Fruit fly (Drosophila melanogaster) whole organism, embryonic: ENCODE data around the gene cdi.

ENCODE experiments used
- Ada2b ChIP-seq: fragments of 200-800 bp; sonication (Bioruptor generic); IDR thresholded peaks from 2 replicates; pipeline ENCODE4 v1.3.6; 2022; ENCODE audit warnings: missing biosample characterization, missing genetic modification characterization
- Atf3 ChIP-seq: fragments of 200-800 bp; sonication (Bioruptor generic); optimal IDR thresholded peaks from 3 replicates; lab custom pipeline; 2016; ENCODE audit warnings: missing biosample characterization, missing genetic modification characterization
- CG10654 ChIP-seq: fragments of 200-800 bp; sonication (Bioruptor generic); optimal IDR thresholded peaks from 2 replicates; lab custom pipeline; 2016; ENCODE audit warnings: missing biosample characterization, missing genetic modification characterization
- CG12104 ChIP-seq: fragments of 200-800 bp; sonication (Bioruptor generic); optimal IDR thresholded peaks from 3 replicates; lab custom pipeline; 2016; ENCODE audit warnings: missing biosample characterization, missing genetic modification characterization
- CG12236 ChIP-seq: fragments of 200-800 bp; sonication (Bioruptor generic); optimal IDR thresholded peaks from 2 replicates; lab custom pipeline; 2016; ENCODE audit warnings: missing biosample characterization, missing genetic modification characterization
- CG13287 ChIP-seq: fragments of 200-800 bp; sonication (Bioruptor generic); IDR thresholded peaks from 2 replicates; pipeline ENCODE4 v1.3.6; 2022; ENCODE audit warnings: missing biosample characterization, missing genetic modification characterization; ENCODE audit not compliant: partially characterized antibody
- CG14667 ChIP-seq: fragments of 200-800 bp; sonication (Bioruptor generic); IDR thresholded peaks from 2 replicates; pipeline ENCODE4 v1.3.6; 2022; ENCODE audit warnings: missing biosample characterization, missing genetic modification characterization
- CG17186 ChIP-seq: fragments of 200-800 bp; sonication (Bioruptor generic); optimal IDR thresholded peaks from 3 replicates; lab custom pipeline; 2017; ENCODE audit warnings: missing biosample characterization, missing genetic modification reagents, missing genetic modification characterization
- CG3065 ChIP-seq: fragments of 200-800 bp; sonication (Bioruptor generic); optimal IDR thresholded peaks from 2 replicates; lab custom pipeline; 2016; ENCODE audit warnings: missing biosample characterization, missing genetic modification characterization
- CG31365 ChIP-seq: fragments of 200-800 bp; sonication (Bioruptor generic); optimal IDR thresholded peaks from 2 replicates; lab custom pipeline; 2018; ENCODE audit warnings: missing biosample characterization, mild to moderate bottlenecking, missing genetic modification characterization
- CG33213 ChIP-seq: fragments of 200-800 bp; sonication (Bioruptor generic); optimal IDR thresholded peaks from 3 replicates; lab custom pipeline; 2016; ENCODE audit warnings: missing biosample characterization, missing genetic modification characterization
- CG34224 ChIP-seq: fragments of 200-800 bp; sonication (Bioruptor generic); IDR thresholded peaks from 3 replicates; pipeline ENCODE4 v1.3.6; 2022; ENCODE audit warnings: missing biosample characterization, missing genetic modification characterization; ENCODE audit not compliant: partially characterized antibody
- CG3838 ChIP-seq: fragments of 200-800 bp; sonication (Bioruptor generic); optimal IDR thresholded peaks from 3 replicates; lab custom pipeline; 2016; ENCODE audit warnings: missing biosample characterization, missing genetic modification characterization
- CG3847 ChIP-seq: fragments of 200-800 bp; sonication (Bioruptor generic); IDR thresholded peaks from 2 replicates; pipeline ENCODE4 v1.3.6; 2022; ENCODE audit warnings: missing biosample characterization, missing genetic modification characterization
- CG5245 ChIP-seq: fragments of 200-800 bp; sonication (Bioruptor generic); optimal IDR thresholded peaks from 3 replicates; lab custom pipeline; 2016; ENCODE audit warnings: missing biosample characterization, missing genetic modification characterization
- CG6272 ChIP-seq: fragments of 200-800 bp; sonication (Bioruptor generic); IDR thresholded peaks from 2 replicates; pipeline ENCODE4 v1.3.6; 2022; ENCODE audit warnings: missing biosample characterization, missing genetic modification characterization
- CG7745 ChIP-seq: fragments of 200-800 bp; sonication (Bioruptor generic); optimal IDR thresholded peaks from 2 replicates; lab custom pipeline; 2018; ENCODE audit warnings: missing biosample characterization, mild to moderate bottlenecking, missing genetic modification characterization, moderate library complexity
- CG7963 ChIP-seq: fragments of 200-800 bp; sonication (Bioruptor generic); IDR thresholded peaks from 3 replicates; pipeline ENCODE4 v1.3.6; 2022; ENCODE audit warnings: missing biosample characterization, missing genetic modification characterization; ENCODE audit not compliant: partially characterized antibody
- CG9932 ChIP-seq: fragments of 200-800 bp; sonication (Bioruptor generic); IDR thresholded peaks from 2 replicates; pipeline ENCODE4 v1.3.6; 2022; ENCODE audit warnings: missing biosample characterization, missing genetic modification characterization
- Doc2 ChIP-seq: fragments of 200-800 bp; sonication (Bioruptor generic); IDR thresholded peaks from 2 replicates; pipeline ENCODE4 v1.3.6; 2022; ENCODE audit warnings: missing biosample characterization, missing genetic modification characterization
- NfI ChIP-seq: fragments of 200-800 bp; sonication (Bioruptor generic); optimal IDR thresholded peaks from 3 replicates; lab custom pipeline; 2018; ENCODE audit warnings: missing biosample characterization, mild to moderate bottlenecking, missing genetic modification characterization, moderate library complexity
- Oli ChIP-seq: fragments of 200-800 bp; sonication (Bioruptor generic); optimal IDR thresholded peaks from 2 replicates; lab custom pipeline; 2018; ENCODE audit warnings: missing biosample characterization, mild to moderate bottlenecking, missing genetic modification characterization, moderate library complexity
- Spps ChIP-seq: fragments of 200-800 bp; sonication (Bioruptor generic); optimal IDR thresholded peaks from 2 replicates; lab custom pipeline; 2018; ENCODE audit warnings: missing biosample characterization, mild to moderate bottlenecking, missing genetic modification characterization
- Usf ChIP-seq: fragments of 200-800 bp; sonication (Bioruptor generic); optimal IDR thresholded peaks from 2 replicates; lab custom pipeline; 2017; ENCODE audit warnings: missing genotype, missing biosample characterization, missing genetic modification characterization
- bbx ChIP-seq: fragments of 200-800 bp; sonication (Bioruptor generic); IDR thresholded peaks from 2 replicates; pipeline ENCODE4 v1.3.6; 2022; ENCODE audit warnings: missing biosample characterization, missing genetic modification characterization; ENCODE audit not compliant: partially characterized antibody
- bcd ChIP-seq: fragments of 200-800 bp; sonication (Bioruptor generic); optimal IDR thresholded peaks from 2 replicates; lab custom pipeline; 2017; ENCODE audit warnings: missing biosample characterization, mild to moderate bottlenecking, missing genetic modification characterization
- caup ChIP-seq: fragments of 200-800 bp; sonication (Bioruptor generic); optimal IDR thresholded peaks from 3 replicates; lab custom pipeline; 2017; ENCODE audit warnings: missing biosample characterization, mild to moderate bottlenecking, missing genetic modification characterization, moderate library complexity; ENCODE audit not compliant: severe bottlenecking
- chn ChIP-seq: fragments of 200-800 bp; sonication (Bioruptor generic); optimal IDR thresholded peaks from 2 replicates; lab custom pipeline; 2016; ENCODE audit warnings: missing biosample characterization, missing genetic modification characterization
- dimm ChIP-seq: fragments of 200-800 bp; sonication (Bioruptor generic); IDR thresholded peaks from 2 replicates; pipeline ENCODE4 v1.3.6; 2022; ENCODE audit warnings: missing biosample characterization, missing genetic modification characterization
- disco-r ChIP-seq: fragments of 200-800 bp; sonication (Bioruptor generic); optimal IDR thresholded peaks from 2 replicates; lab custom pipeline; 2016; ENCODE audit warnings: missing biosample characterization, missing genetic modification characterization
- fd96Cb ChIP-seq: fragments of 200-800 bp; sonication (Bioruptor generic); optimal IDR thresholded peaks from 2 replicates; lab custom pipeline; 2018; ENCODE audit warnings: missing biosample characterization, mild to moderate bottlenecking, missing genetic modification characterization, moderate library complexity
- ind ChIP-seq: fragments of 200-800 bp; sonication (Bioruptor generic); optimal IDR thresholded peaks from 3 replicates; lab custom pipeline; 2016; ENCODE audit warnings: missing biosample characterization, missing genetic modification characterization
- jing ChIP-seq: fragments of 200-800 bp; sonication (Bioruptor generic); optimal IDR thresholded peaks from 2 replicates; lab custom pipeline; 2018; ENCODE audit warnings: missing biosample characterization, mild to moderate bottlenecking, missing genetic modification characterization
- klu ChIP-seq: fragments of 200-800 bp; sonication (Bioruptor generic); IDR thresholded peaks from 2 replicates; pipeline ENCODE4 v1.3.6; 2022; ENCODE audit warnings: missing biosample characterization, missing genetic modification characterization
- lov ChIP-seq, 2 experiments: fragments of 200-800 bp in 1 of 2; fragments of >200 bp in 1 of 2; sonication (Bioruptor generic) in 1 of 2; IDR thresholded peaks in 1 of 2; optimal IDR thresholded peaks in 1 of 2; 2 replicates in 1 of 2; 3 replicates in 1 of 2; pipeline versions ENCODE4 v1.3.6 to Lab custom; 2017 to 2022; ENCODE audit warnings: missing biosample characterization in 1 of 2, missing genetic modification characterization in 1 of 2
- org-1 ChIP-seq: fragments of 200-800 bp; sonication (Bioruptor generic); optimal IDR thresholded peaks from 2 replicates; lab custom pipeline; 2017; ENCODE audit warnings: missing biosample characterization, missing genetic modification characterization
- peb ChIP-seq: fragments of 200-800 bp; sonication (Bioruptor generic); IDR thresholded peaks from 2 replicates; pipeline ENCODE4 v1.3.6; 2022; ENCODE audit warnings: missing biosample characterization, missing genetic modification characterization
- pfk ChIP-seq: fragments of 200-800 bp; sonication (Bioruptor generic); optimal IDR thresholded peaks from 2 replicates; lab custom pipeline; 2018; ENCODE audit warnings: missing biosample characterization, mild to moderate bottlenecking, missing genetic modification characterization, moderate library complexity
- scrt ChIP-seq: fragments of 200-800 bp; sonication (Bioruptor generic); optimal IDR thresholded peaks from 2 replicates; lab custom pipeline; 2018; ENCODE audit warnings: missing biosample characterization, mild to moderate bottlenecking, missing genetic modification characterization, moderate library complexity
- sd ChIP-seq: fragments of 200-800 bp; sonication (Bioruptor generic); optimal IDR thresholded peaks from 3 replicates; lab custom pipeline; 2018; ENCODE audit warnings: missing biosample characterization, mild to moderate bottlenecking, missing genetic modification characterization, moderate library complexity
- slbo ChIP-seq: fragments of 200-800 bp; sonication (Bioruptor generic); IDR thresholded peaks from 2 replicates; pipeline ENCODE4 v1.3.6; 2022; ENCODE audit warnings: missing biosample characterization, missing genetic modification characterization
- slou ChIP-seq: fragments of 200-800 bp; sonication (Bioruptor generic); optimal IDR thresholded peaks from 3 replicates; lab custom pipeline; 2016; ENCODE audit warnings: missing biosample characterization, missing genetic modification characterization
- ssp ChIP-seq: fragments of 200-800 bp; sonication (Bioruptor generic); IDR thresholded peaks from 2 replicates; pipeline ENCODE4 v1.3.6; 2022; ENCODE audit warnings: missing biosample characterization, missing genetic modification characterization
- vfl ChIP-seq: fragments of 200-800 bp; sonication (Bioruptor generic); optimal IDR thresholded peaks from 2 replicates; lab custom pipeline; 2016; ENCODE audit warnings: missing biosample characterization, missing genetic modification characterization
- zf30C ChIP-seq: fragments of 200-800 bp; sonication (Bioruptor generic); optimal IDR thresholded peaks from 3 replicates; lab custom pipeline; 2018; ENCODE audit warnings: missing biosample characterization, mild to moderate bottlenecking, missing genetic modification characterization

The cdi gene

DNA sequence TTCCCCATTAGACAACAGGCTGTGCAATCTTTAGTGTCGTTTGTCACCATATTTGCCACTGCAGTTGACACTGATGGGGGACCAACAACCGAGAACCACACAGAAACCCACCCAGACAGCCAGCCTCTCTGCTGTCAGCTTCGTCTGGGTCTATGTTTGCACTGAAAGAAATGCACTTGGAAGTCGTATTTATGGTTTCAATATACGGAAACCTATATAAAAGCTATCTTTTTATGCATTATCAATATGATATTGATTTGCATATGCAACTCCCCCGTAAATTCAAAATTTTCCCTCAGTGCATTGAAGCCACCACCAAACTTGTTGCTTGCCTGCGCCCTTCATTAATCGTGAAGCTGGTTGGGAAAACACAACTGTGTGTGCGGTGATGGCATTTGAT lies 19.9 kb downstream of the cdi start (continued):
- TF ChIP-seq slou (GFP tag; lab: Kevin White, UChicago), result no peak
- no peak for TF ChIP-seq CG7963 (GFP tag; lab: Robert Waterston, UW)
- no peak for TF ChIP-seq Doc2 (GFP tag; lab: Robert Waterston, UW)
- no peak for TF ChIP-seq caup
- TF ChIP-seq CG3065, result no peak
- TF ChIP-seq CG12104 (GFP tag; lab: Kevin White, UChicago), result no peak
- no peak for TF ChIP-seq CG3838 (GFP tag; lab: Kevin White, UChicago)
- no peak for TF ChIP-seq klu (GFP tag; lab: Robert Waterston, UW)
- TF ChIP-seq slbo (GFP tag; lab: Robert Waterston, UW), result peak; percentile 31; the same call in 1 of the 2 replicates
- no peak for TF ChIP-seq zf30C (GFP tag; lab: Kevin White, UChicago)
- no peak for TF ChIP-seq dimm
- TF ChIP-seq fd96Cb, result peak; percentile 17
- TF ChIP-seq CG12236, result no peak
- no peak for TF ChIP-seq disco-r (GFP tag; lab: Kevin White, UChicago)
- TF ChIP-seq Ada2b (GFP tag; lab: Robert Waterston, UW), result no peak
- no peak for TF ChIP-seq ind (GFP tag; lab: Kevin White, UChicago)
- no peak for TF ChIP-seq CG6272 (GFP tag; lab: Robert Waterston, UW)
- TF ChIP-seq CG3847 (GFP tag; lab: Robert Waterston, UW), result no peak
- TF ChIP-seq org-1, result no peak
- TF ChIP-seq lov (optimal IDR thresholded peaks at IDR 0.05; lab: Kevin White, UChicago), result no peak
- no peak for TF ChIP-seq lov (GFP tag; IDR thresholded peaks at IDR 0.05; lab: Robert Waterston, UW)
- TF ChIP-seq Spps (tag; lab: Kevin White, UChicago), result no peak
- TF ChIP-seq CG10654 (GFP tag; lab: Kevin White, UChicago), result no peak
- TF ChIP-seq CG5245 (GFP tag; lab: Kevin White, UChicago), result no peak
- no peak for TF ChIP-seq Atf3 (GFP tag; lab: Kevin White, UChicago)
- no peak for TF ChIP-seq CG33213
- TF ChIP-seq scrt (GFP tag; lab: Kevin White, UChicago), result peak; percentile 4
- no peak for TF ChIP-seq CG31365
- TF ChIP-seq jing (GFP tag; lab: Kevin White, UChicago), result no peak
- no peak for TF ChIP-seq Usf
- TF ChIP-seq CG17186 (GFP tag; lab: Kevin White, UChicago), result no peak
- TF ChIP-seq NfI (GFP tag; lab: Kevin White, UChicago), result no peak
- TF ChIP-seq ssp, result 0 out of 2 replicates have a peak, but pooled peaks have one; percentile 23
- TF ChIP-seq Oli (tag; lab: Kevin White, UChicago), result no peak
- TF ChIP-seq vfl (GFP tag; lab: Kevin White, UChicago), result no peak
- TF ChIP-seq CG7745, result no peak
- no peak for TF ChIP-seq CG14667 (GFP tag; lab: Robert Waterston, UW)
- no peak for TF ChIP-seq bcd
- no peak for TF ChIP-seq pfk (GFP tag; lab: Kevin White, UChicago)
- TF ChIP-seq bbx (GFP tag; lab: Robert Waterston, UW), result no peak
- TF ChIP-seq CG13287, result no peak
- no peak for TF ChIP-seq CG9932
- no peak for TF ChIP-seq peb (GFP tag; lab: Robert Waterston, UW)
- TF ChIP-seq sd (tag; lab: Kevin White, UChicago), result no peak
- TF ChIP-seq chn (GFP tag; lab: Kevin White, UChicago), result peak; percentile 32
- TF ChIP-seq CG34224, result no peak
